Fruit fly (Drosophila melanogaster): ENCODE data around the gene PDZ-GEF.

- TF ChIP-seq CG14441 (GFP tag; IDR thresholded peaks at IDR 0.05) (no peak), CG13296 (GFP tag; optimal IDR thresholded peaks at IDR 0.05) (no peak), ewg (GFP tag; optimal IDR thresholded peaks at IDR 0.05) (no peak), CG4707 (GFP tag; optimal IDR thresholded peaks at IDR 0.05) (no peak), Deaf1 (tag; optimal IDR thresholded peaks at IDR 0.05) (no peak), CG43689 (GFP tag; IDR thresholded peaks at IDR 0.05) (no peak), her (GFP tag; optimal IDR thresholded peaks at IDR 0.05) (no peak), HLH3B (GFP tag; IDR thresholded peaks at IDR 0.05) (no peak), CG8359 (GFP tag; optimal IDR thresholded peaks at IDR 0.05; ENCODE audit: borderline replicate concordance) (no peak), chif (GFP tag; optimal IDR thresholded peaks at IDR 0.05) (no peak), dm (GFP tag; optimal IDR thresholded peaks at IDR 0.05) (no peak), tap (tag; optimal IDR thresholded peaks at IDR 0.05) (no peak), gem (tag; optimal IDR thresholded peaks at IDR 0.05) (no peak), trem (tag; optimal IDR thresholded peaks at IDR 0.05) (no peak)
These were observed 49.6 kb downstream of the PDZ-GEF start for dm6 chr2L:6373141-6373540.

All from whole organism, embryonic.